Fruit fly (Drosophila melanogaster): ENCODE measurements around the gene Ddrgk1.
A peak's percentile ranks its signal among the peaks of the same experiment; 100 is the strongest.

The Ddrgk1 gene

dm6 chr3R:21188540-21189276 lies 26.2 kb upstream of the Ddrgk1 start (continued):
- TF ChIP-seq D19B (GFP tag; optimal IDR thresholded peaks at IDR 0.05) (no peak), CG11398 (GFP tag; optimal IDR thresholded peaks at IDR 0.05) (no peak), CG17361 (GFP tag; IDR thresholded peaks at IDR 0.05) (no peak), h (optimal IDR thresholded peaks at IDR 0.05) (no peak), odd (GFP tag; optimal IDR thresholded peaks at IDR 0.05) (no peak), bigmax (GFP tag; optimal IDR thresholded peaks at IDR 0.05) (peak; percentile 42), CG17568 (GFP tag; optimal IDR thresholded peaks at IDR 0.05) (no peak), CG31388 (GFP tag; optimal IDR thresholded peaks at IDR 0.05) (no peak), fd3F (GFP tag; optimal IDR thresholded peaks at IDR 0.05) (no peak), Abd-B (GFP tag; optimal IDR thresholded peaks at IDR 0.05) (no peak), Mad (GFP tag; optimal IDR thresholded peaks at IDR 0.05) (no peak), Sin3A (optimal IDR thresholded peaks at IDR 0.05) (no peak), TFAM (GFP tag; optimal IDR thresholded peaks at IDR 0.05) (no peak), CG14965 (GFP tag; optimal IDR thresholded peaks at IDR 0.05; ENCODE audit: borderline replicate concordance) (no peak), CG5245 (GFP tag; optimal IDR thresholded peaks at IDR 0.05) (no peak), CG12071 (GFP tag; optimal IDR thresholded peaks at IDR 0.05) (peak; percentile 70), CG11504 (tag; optimal IDR thresholded peaks at IDR 0.05) (no peak), CG1602 (GFP tag; optimal IDR thresholded peaks at IDR 0.05) (no peak), hb (GFP tag; IDR thresholded peaks at IDR 0.05; ENCODE audit: partially characterized antibody) (no peak), CG15514 (GFP tag; optimal IDR thresholded peaks at IDR 0.05) (peak; percentile 42), Gug (GFP tag; IDR thresholded peaks at IDR 0.05) (no peak), CG30403 (GFP tag; optimal IDR thresholded peaks at IDR 0.05) (no peak), ham (GFP tag; IDR thresholded peaks at IDR 0.05) (no peak), jumu (GFP tag; optimal IDR thresholded peaks at IDR 0.05) (no peak), CG13894 (tag; optimal IDR thresholded peaks at IDR 0.05) (peak; percentile 79), CG1603 (tag; optimal IDR thresholded peaks at IDR 0.05) (peak; percentile 35), CG4707 (GFP tag; optimal IDR thresholded peaks at IDR 0.05) (no peak), ato (GFP tag; IDR thresholded peaks at IDR 0.05; ENCODE audit: partially characterized antibody) (no peak; the same call in 1 of the 2 replicates), lmd (GFP tag; IDR thresholded peaks at IDR 0.05) (no peak), sisA (GFP tag; IDR thresholded peaks at IDR 0.05) (no peak), CG14860 (GFP tag; IDR thresholded peaks at IDR 0.05; ENCODE audit: partially characterized antibody) (no peak), esg (GFP tag; conservative IDR thresholded peaks at IDR 0.05) (no peak), Ssrp (tag; optimal IDR thresholded peaks at IDR 0.05) (no peak), CG10209 (GFP tag; optimal IDR thresholded peaks at IDR 0.05) (no peak), nerfin-1 (tag; optimal IDR thresholded peaks at IDR 0.05) (peak; percentile 10), CG12155 (GFP tag; optimal IDR thresholded peaks at IDR 0.05) (peak; percentile 34), chinmo (GFP tag; IDR thresholded peaks at IDR 0.05; ENCODE audit: partially characterized antibody) (peak; percentile 99), eve (GFP tag; optimal IDR thresholded peaks at IDR 0.05) (no peak), luna (GFP tag; optimal IDR thresholded peaks at IDR 0.05) (no peak), sc (optimal IDR thresholded peaks at IDR 0.05) (no peak), sc (GFP tag; optimal IDR thresholded peaks at IDR 0.05) (no peak), CG13424 (tag; optimal IDR thresholded peaks at IDR 0.05) (no peak), tin (GFP tag; optimal IDR thresholded peaks at IDR 0.05) (no peak), tll (GFP tag; optimal IDR thresholded peaks at IDR 0.05) (peak in 1 of 2 experiments; percentile 45), CG4328 (GFP tag; optimal IDR thresholded peaks at IDR 0.05) (peak; percentile 37), CG6765 (GFP tag; optimal IDR thresholded peaks at IDR 0.05) (peak; percentile 62), CG9876 (GFP tag; optimal IDR thresholded peaks at IDR 0.05) (no peak), repo (GFP tag; optimal IDR thresholded peaks at IDR 0.05) (no peak), CkIIα-i1 (GFP tag; IDR thresholded peaks at IDR 0.05) (no peak), ems (GFP tag; optimal IDR thresholded peaks at IDR 0.05) (no peak), fru (optimal IDR thresholded peaks at IDR 0.05) (no peak)
